Fruit fly (Drosophila melanogaster) whole organism, prepupa: Measurements from ENCODE around the gene jdp.

ENCODE experiments used
- Blimp-1 ChIP-seq: fragments of 200-800 bp; sonication (Bioruptor generic); optimal IDR thresholded peaks from 3 replicates; lab custom pipeline; 2017; ENCODE audit warnings: missing biosample characterization, missing genetic modification characterization, mild to moderate bottlenecking, moderate library complexity, missing genetic modification reagents
- CG10631 ChIP-seq: fragments of 200-800 bp; sonication (Bioruptor generic); optimal IDR thresholded peaks from 2 replicates; lab custom pipeline; 2016; ENCODE audit warnings: missing biosample characterization, missing genetic modification characterization
- CG11902 ChIP-seq: fragments of 200-800 bp; sonication (Bioruptor generic); optimal IDR thresholded peaks from 3 replicates; lab custom pipeline; 2016; ENCODE audit warnings: missing biosample characterization, missing genetic modification characterization
- CG16779 ChIP-seq: fragments of 200-800 bp; sonication (Bioruptor generic); optimal IDR thresholded peaks from 3 replicates; lab custom pipeline; 2017; ENCODE audit warnings: missing biosample characterization, mild to moderate bottlenecking, missing genetic modification characterization
- CG6163 ChIP-seq: fragments of 200-800 bp; sonication (Bioruptor generic); IDR thresholded peaks from 3 replicates; pipeline ENCODE4 v1.3.6; 2022; ENCODE audit warnings: missing biosample characterization, missing genetic modification characterization
- CG6854 ChIP-seq: fragments of 200-800 bp; sonication (Bioruptor generic); optimal IDR thresholded peaks from 2 replicates; lab custom pipeline; 2017; ENCODE audit warnings: missing biosample characterization, mild to moderate bottlenecking, missing genetic modification characterization
- CG7368 ChIP-seq: fragments of 200-800 bp; sonication (Bioruptor generic); optimal IDR thresholded peaks from 3 replicates; lab custom pipeline; 2016; ENCODE audit warnings: missing biosample characterization, missing genetic modification characterization
- CG8119 ChIP-seq: fragments of 200-800 bp; sonication (Bioruptor generic); IDR thresholded peaks from 3 replicates; pipeline ENCODE4 v1.3.6; 2022; ENCODE audit warnings: missing biosample characterization, missing genetic modification characterization
- CG8319 ChIP-seq: fragments of 200-800 bp; sonication (Bioruptor generic); optimal IDR thresholded peaks from 3 replicates; lab custom pipeline; 2016; ENCODE audit warnings: missing biosample characterization, missing genetic modification characterization
- CG8632 ChIP-seq: fragments of 200-800 bp; sonication (Bioruptor generic); optimal IDR thresholded peaks from 3 replicates; lab custom pipeline; 2016; ENCODE audit warnings: missing biosample characterization, missing genetic modification characterization
- CG9139 ChIP-seq: fragments of 200-800 bp; sonication (Bioruptor generic); optimal IDR thresholded peaks from 3 replicates; lab custom pipeline; 2017; ENCODE audit warnings: missing biosample characterization, mild to moderate bottlenecking, missing genetic modification characterization
- Eip78C ChIP-seq: fragments of 200-800 bp; sonication (Bioruptor generic); peaks from one replicate; lab custom pipeline; 2016; ENCODE audit warnings: missing biosample characterization, missing genetic modification characterization
- Eip93F ChIP-seq: fragments of 200-800 bp; sonication (Bioruptor generic); optimal IDR thresholded peaks from 2 replicates; lab custom pipeline; 2016; ENCODE audit warnings: missing biosample characterization, mild to moderate bottlenecking, missing genetic modification characterization
- Gug ChIP-seq: fragments of 200-800 bp; sonication (Bioruptor generic); IDR thresholded peaks from 2 replicates; pipeline ENCODE4 v1.3.6; 2022; ENCODE audit warnings: missing biosample characterization, missing genetic modification characterization
- Hr38 ChIP-seq: sonication (Bioruptor generic); optimal IDR thresholded peaks from 2 replicates; lab custom pipeline; 2016; ENCODE audit warnings: missing biosample characterization, missing genetic modification characterization
- Met ChIP-seq: fragments of 200-800 bp; sonication (Bioruptor generic); optimal IDR thresholded peaks from 3 replicates; lab custom pipeline; 2016; ENCODE audit warnings: missing biosample characterization, missing genetic modification characterization
- OdsH ChIP-seq: fragments of 200-800 bp; sonication (Bioruptor generic); optimal IDR thresholded peaks from 3 replicates; lab custom pipeline; 2016; ENCODE audit warnings: missing biosample characterization, missing genetic modification characterization
- Smox ChIP-seq: fragments of 200-800 bp; sonication (Bioruptor generic); optimal IDR thresholded peaks from 3 replicates; lab custom pipeline; 2016; ENCODE audit warnings: missing biosample characterization, missing genetic modification characterization
- Sox102F ChIP-seq: fragments of 200-800 bp; sonication (Bioruptor generic); optimal IDR thresholded peaks from 2 replicates; lab custom pipeline; 2016; ENCODE audit warnings: missing biosample characterization, mild to moderate bottlenecking, missing genetic modification characterization
- Sox14 ChIP-seq: fragments of 200-800 bp; sonication (Bioruptor generic); optimal IDR thresholded peaks from 3 replicates; lab custom pipeline; 2016; ENCODE audit warnings: missing biosample characterization, missing genetic modification characterization
- achi ChIP-seq: fragments of 200-800 bp; sonication (Bioruptor generic); optimal IDR thresholded peaks from 3 replicates; lab custom pipeline; 2016; ENCODE audit warnings: missing biosample characterization, missing genetic modification characterization
- dac ChIP-seq: fragments of 200-800 bp; sonication (Bioruptor generic); optimal IDR thresholded peaks from 2 replicates; lab custom pipeline; 2017; ENCODE audit warnings: missing biosample characterization, mild to moderate bottlenecking, missing genetic modification characterization
- eg ChIP-seq: fragments of 200-800 bp; sonication (Bioruptor generic); IDR thresholded peaks from 3 replicates; pipeline ENCODE4 v1.3.6; 2022; ENCODE audit warnings: missing biosample characterization, missing genetic modification characterization
- fd85E ChIP-seq: fragments of 200-800 bp; sonication (Bioruptor generic); optimal IDR thresholded peaks from 3 replicates; lab custom pipeline; 2016; ENCODE audit warnings: missing biosample characterization, missing genetic modification characterization
- fkh ChIP-seq: fragments of 200-800 bp; sonication (Bioruptor generic); optimal IDR thresholded peaks from 3 replicates; lab custom pipeline; 2017; ENCODE audit warnings: missing biosample characterization, mild to moderate bottlenecking, missing genetic modification characterization, moderate library complexity
- pdm3 ChIP-seq: fragments of 200-800 bp; sonication (Bioruptor generic); optimal IDR thresholded peaks from 3 replicates; lab custom pipeline; 2016; ENCODE audit warnings: missing biosample characterization, missing genetic modification characterization
- salr ChIP-seq, 2 experiments: fragments of 200-800 bp; sonication (Bioruptor generic); optimal IDR thresholded peaks; 3 replicates each; lab custom pipeline; 2016 to 2018; ENCODE audit warnings: missing biosample characterization in 2 of 2, missing genetic modification characterization in 2 of 2, mild to moderate bottlenecking in 1 of 2
- svp ChIP-seq: fragments of 200-800 bp; sonication (Bioruptor generic); peaks from one replicate; lab custom pipeline; 2016; ENCODE audit warnings: missing biosample characterization, missing genetic modification characterization
- topi ChIP-seq: fragments of 200-800 bp; sonication (Bioruptor generic); optimal IDR thresholded peaks from 3 replicates; lab custom pipeline; 2016; ENCODE audit warnings: missing biosample characterization, missing genetic modification characterization

jdp gene

DNA sequence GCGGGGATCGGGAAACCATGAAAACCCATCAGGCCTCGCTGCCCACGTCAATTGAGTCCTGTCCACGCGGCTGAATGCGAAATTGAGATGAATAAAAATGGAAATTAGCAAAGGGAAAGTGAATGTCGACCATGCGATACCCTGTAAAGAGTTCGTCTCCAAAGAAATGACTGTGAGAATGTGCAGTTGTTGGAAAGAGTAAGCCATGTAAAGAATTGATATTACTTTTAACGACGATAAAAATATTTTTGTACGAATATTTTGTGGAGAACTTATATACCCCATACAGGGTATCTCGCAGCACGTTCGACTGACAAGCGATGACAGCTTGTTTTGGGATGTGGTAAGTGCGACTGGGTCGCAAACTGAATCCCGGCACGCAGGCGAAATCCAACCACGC lies 25.7 kb downstream of the jdp start (continued):
- peak; percentile 73 for TF ChIP-seq CG8119
- TF ChIP-seq Sox14 (GFP tag; lab: Kevin White, UChicago) = peak; percentile 68
- peak; percentile 72 for TF ChIP-seq topi
- TF ChIP-seq Smox (GFP tag; lab: Kevin White, UChicago) = peak; percentile 62
- peak; percentile 53; the same call in 1 of the 2 replicates for TF ChIP-seq Gug (GFP tag; lab: Robert Waterston, UW)
- TF ChIP-seq CG9139 (GFP tag; lab: Kevin White, UChicago) = peak; percentile 16
- TF ChIP-seq CG6854 (GFP tag; lab: Kevin White, UChicago) = no peak
- peak; percentile 21 for TF ChIP-seq CG16779 (tag; lab: Kevin White, UChicago)

- no peak for TF ChIP-seq CG7368 (GFP tag; lab: Kevin White, UChicago)
- TF ChIP-seq CG6163 (GFP tag; lab: Robert Waterston, UW) = no peak
- no peak for TF ChIP-seq Eip78C (GFP tag; lab: Kevin White, UChicago)
These were observed 26.6 kb downstream of the jdp start, which contains the start of gene PH4alphaNE1 for dm6 chr3R:30500226-30500625. Gene PH4alphaNE1, minus strand, starts transcription at chr3R:30500326.

dm6 chr3R:30496103-30496858 lies 30.6 kb downstream of the jdp start, which contains the start of gene PH4alphaMP:
Gene PH4alphaMP, minus strand, starts transcription at chr3R:30496153.
- TF ChIP-seq Sox102F (GFP tag; lab: Kevin White, UChicago) (no peak), CG8632 (GFP tag; lab: Kevin White, UChicago) (no peak), salr (GFP tag; optimal IDR thresholded peaks at IDR 0.05; lab: Kevin White, UChicago) (no peak), svp (GFP tag; lab: Kevin White, UChicago) (peak; percentile 23), Blimp-1 (GFP tag; lab: Kevin White, UChicago) (peak; percentile 33), Met (GFP tag; lab: Kevin White, UChicago) (no peak)
- TF ChIP-seq, all 60 proteins: peak for 2

- TF ChIP-seq fkh (peak; percentile 43), Eip93F (no peak)
These were observed 37.0 kb downstream of the jdp start, which contains the start of gene PH4alphaSG2 for dm6 chr3R:30489797-30490196. Gene PH4alphaSG2, plus strand, starts transcription at chr3R:30490074.

dm6 chr3R:30488663-30489062 lies 38.2 kb downstream of the jdp start, which contains the start of gene Jon99Fi:
Gene Jon99Fi, plus strand, starts transcription at chr3R:30488963.
- TF ChIP-seq topi = no peak
- TF ChIP-seq CG11902 (GFP tag; lab: Kevin White, UChicago) = no peak
- no peak for TF ChIP-seq salr (GFP tag; optimal IDR thresholded peaks at IDR 0.05; lab: Kevin White, UChicago)
- no peak for TF ChIP-seq achi (GFP tag; lab: Kevin White, UChicago)
- no peak for TF ChIP-seq Sox102F (GFP tag; lab: Kevin White, UChicago)

dm6 chr3R:30487828-30488227 lies 39.0 kb downstream of the jdp start, which contains the start of gene Jon99Fii:
Gene Jon99Fii, minus strand, starts transcription at chr3R:30487928.
- TF ChIP-seq Blimp-1 (GFP tag; lab: Kevin White, UChicago) (no peak), fd85E (GFP tag; lab: Kevin White, UChicago) (no peak), pdm3 (GFP tag; lab: Kevin White, UChicago) (no peak), svp (GFP tag; lab: Kevin White, UChicago) (no peak), CG8319 (GFP tag; lab: Kevin White, UChicago) (no peak), dac (no peak), Hr38 (no peak), CG10631 (GFP tag; lab: Kevin White, UChicago) (no peak), eg (GFP tag; lab: Robert Waterston, UW) (no peak), OdsH (no peak)
